Fruit fly (Drosophila melanogaster): ENCODE results near the gene Cyp304a1.

Gene Cyp304a1

DNA sequence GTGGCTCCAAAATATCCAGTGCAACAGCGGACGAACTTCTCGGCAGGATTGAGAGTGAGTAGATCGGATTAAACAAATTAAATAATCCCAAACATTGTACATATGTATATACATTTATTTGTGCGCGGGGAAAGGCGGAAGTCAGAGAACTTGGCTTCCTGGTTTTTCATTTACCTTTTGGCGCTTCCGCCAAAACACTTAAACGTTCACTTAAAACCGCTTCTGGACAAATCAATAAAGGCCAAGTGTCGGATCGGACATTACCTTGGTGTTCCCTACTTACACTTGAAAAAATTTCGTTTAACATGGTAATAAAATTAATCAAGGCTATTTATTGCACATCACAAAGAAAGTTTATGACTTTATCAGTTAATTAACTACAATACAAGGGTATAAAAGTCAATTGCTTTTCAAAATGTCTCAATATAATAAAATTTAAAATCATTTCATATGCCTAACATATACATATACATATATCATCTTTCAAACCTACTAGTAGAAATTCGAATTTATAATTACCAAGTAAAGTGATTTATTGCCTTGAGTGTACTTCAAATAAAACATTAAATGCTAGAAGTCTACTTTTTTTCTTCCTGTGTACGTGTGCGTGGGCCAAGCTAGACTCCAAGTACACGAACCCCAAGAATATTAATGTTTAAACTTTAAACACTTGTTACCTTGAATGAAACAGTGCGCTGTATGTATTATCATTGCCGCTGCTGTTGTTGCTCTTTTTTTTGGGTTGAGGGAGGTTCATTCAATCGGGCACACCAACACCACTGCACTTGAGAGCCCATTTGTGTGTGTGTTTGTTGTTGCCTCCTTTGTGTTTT lies 18.0 kb downstream of the Cyp304a1 start (continued):
- TF ChIP-seq Mad (GFP tag; optimal IDR thresholded peaks at IDR 0.05), result peak; percentile 19
- peak; percentile 49 for TF ChIP-seq CG6654 (GFP tag; optimal IDR thresholded peaks at IDR 0.05)
- peak; percentile 11 for TF ChIP-seq CG7271 (tag; optimal IDR thresholded peaks at IDR 0.05)
- TF ChIP-seq CG15269 (tag; optimal IDR thresholded peaks at IDR 0.05), result peak; percentile 77
- TF ChIP-seq CG18476 (GFP tag; optimal IDR thresholded peaks at IDR 0.05), result peak; percentile 44
- peak; percentile 43; the same call in 1 of the 3 replicates for TF ChIP-seq CG7357 (GFP tag; IDR thresholded peaks at IDR 0.05)
- peak; percentile 53 for TF ChIP-seq CG6765 (GFP tag; optimal IDR thresholded peaks at IDR 0.05)
- no peak for TF ChIP-seq CG15601 (tag; optimal IDR thresholded peaks at IDR 0.05)
- peak in 1 of 2 experiments; percentile 71 for TF ChIP-seq Eip74EF (GFP tag; optimal IDR thresholded peaks at IDR 0.05)
- no peak for TF ChIP-seq en (GFP tag; optimal IDR thresholded peaks at IDR 0.05)
- TF ChIP-seq CG30020 (tag; optimal IDR thresholded peaks at IDR 0.05), result no peak
- peak; percentile 60 for TF ChIP-seq CG15696 (tag; optimal IDR thresholded peaks at IDR 0.05)
- peak; percentile 86 for TF ChIP-seq gem (tag; optimal IDR thresholded peaks at IDR 0.05)
- TF ChIP-seq CG4404 (GFP tag; IDR thresholded peaks at IDR 0.05), result no peak
- TF ChIP-seq CG15514 (GFP tag; optimal IDR thresholded peaks at IDR 0.05), result peak; percentile 40
- TF ChIP-seq br (optimal IDR thresholded peaks at IDR 0.05), result no peak
- peak; percentile 22 for TF ChIP-seq jumu (GFP tag; optimal IDR thresholded peaks at IDR 0.05)
- TF ChIP-seq BtbVII (GFP tag; optimal IDR thresholded peaks at IDR 0.05), result no peak
- no peak for TF ChIP-seq fd64A (GFP tag; optimal IDR thresholded peaks at IDR 0.05)
- peak; percentile 17 for TF ChIP-seq CG5245 (GFP tag; optimal IDR thresholded peaks at IDR 0.05)
- TF ChIP-seq CG9817 (tag; optimal IDR thresholded peaks at IDR 0.05), result peak; percentile 27
- peak; percentile 49 for TF ChIP-seq HHEX (GFP tag; optimal IDR thresholded peaks at IDR 0.05)
- TF ChIP-seq ac (GFP tag; optimal IDR thresholded peaks at IDR 0.05), result no peak
- no peak for TF ChIP-seq Adf1 (GFP tag; IDR thresholded peaks at IDR 0.05)
- TF ChIP-seq Scr (GFP tag; IDR thresholded peaks at IDR 0.05; ENCODE audit: partially characterized antibody), result no peak
- TF ChIP-seq CG4820 (GFP tag; optimal IDR thresholded peaks at IDR 0.05), result peak; percentile 71
- peak; percentile 70 for TF ChIP-seq CG17829 (tag; optimal IDR thresholded peaks at IDR 0.05)
- TF ChIP-seq CG7987 (GFP tag; optimal IDR thresholded peaks at IDR 0.05), result no peak
- TF ChIP-seq slou (GFP tag; optimal IDR thresholded peaks at IDR 0.05), result peak; percentile 33
- TF ChIP-seq CG12744 (GFP tag; optimal IDR thresholded peaks at IDR 0.05), result peak; percentile 34
- peak; percentile 38 for TF ChIP-seq CG10209 (GFP tag; optimal IDR thresholded peaks at IDR 0.05)
- TF ChIP-seq CG30431 (GFP tag; optimal IDR thresholded peaks at IDR 0.05), result no peak
- TF ChIP-seq CG2712 (tag; optimal IDR thresholded peaks at IDR 0.05), result peak; percentile 73
- TF ChIP-seq D19B (GFP tag; optimal IDR thresholded peaks at IDR 0.05), result peak; percentile 19
- TF ChIP-seq HLHmδ (GFP tag; optimal IDR thresholded peaks at IDR 0.05), result no peak
- TF ChIP-seq B-H1 (GFP tag; IDR thresholded peaks at IDR 0.05), result peak; percentile 47; the same call in 1 of the 3 replicates
- TF ChIP-seq CG4360 (GFP tag; IDR thresholded peaks at IDR 0.05), result peak; percentile 67
- no peak for TF ChIP-seq hth (optimal IDR thresholded peaks at IDR 0.05)
- peak; percentile 43 for TF ChIP-seq mam (GFP tag; optimal IDR thresholded peaks at IDR 0.05)
- peak; percentile 44 for TF ChIP-seq Hsf (GFP tag; optimal IDR thresholded peaks at IDR 0.05)
- TF ChIP-seq CG1233 (GFP tag; optimal IDR thresholded peaks at IDR 0.05), result peak; percentile 11
- TF ChIP-seq Jarid2 (GFP tag; optimal IDR thresholded peaks at IDR 0.05), result peak; percentile 50
- no peak for TF ChIP-seq tx (GFP tag; optimal IDR thresholded peaks at IDR 0.05)
- peak; percentile 55 for TF ChIP-seq fd3F (GFP tag; optimal IDR thresholded peaks at IDR 0.05)
- TF ChIP-seq CG17568 (GFP tag; optimal IDR thresholded peaks at IDR 0.05), result peak; percentile 19
- TF ChIP-seq so (GFP tag; IDR thresholded peaks at IDR 0.05), result 0 out of 3 replicates have a peak, but pooled peaks have one; percentile 40
- no peak for TF ChIP-seq tup (GFP tag; optimal IDR thresholded peaks at IDR 0.05)
- peak; percentile 0 for TF ChIP-seq jing (GFP tag; optimal IDR thresholded peaks at IDR 0.05)
- peak; percentile 47 for TF ChIP-seq Nf-YB (GFP tag; optimal IDR thresholded peaks at IDR 0.05)
